Fruit fly (Drosophila melanogaster): ENCODE measurements around the gene Muc26B.

The Muc26B gene

DNA sequence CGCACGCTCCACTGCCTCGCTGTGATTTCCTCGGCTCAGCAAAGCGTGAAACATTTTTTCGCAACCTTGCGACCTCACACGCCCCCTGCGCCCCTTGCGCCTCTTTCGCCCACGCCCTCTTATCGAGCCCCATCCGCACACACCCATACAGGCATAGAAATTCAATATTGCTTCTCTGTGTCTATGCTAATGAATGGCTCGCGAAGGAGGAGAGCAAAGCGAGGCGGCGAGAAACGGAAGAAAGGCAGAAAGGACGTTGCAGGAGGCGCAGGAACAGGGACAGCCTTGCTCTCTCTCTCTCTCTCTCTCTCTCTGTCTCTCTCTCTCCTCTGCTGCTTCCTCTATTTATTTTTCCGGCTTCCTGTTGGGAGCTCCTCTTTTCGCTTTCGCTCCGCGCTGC lies 34.6 kb downstream of the Muc26B start:
- TF ChIP-seq CG14655 (GFP tag; optimal IDR thresholded peaks at IDR 0.05): no peak
- no peak for TF ChIP-seq D1 (tag; optimal IDR thresholded peaks at IDR 0.05)
- no peak for TF ChIP-seq EcR (GFP tag; optimal IDR thresholded peaks at IDR 0.05)
- TF ChIP-seq Pif1A (GFP tag; optimal IDR thresholded peaks at IDR 0.05): no peak
- no peak for TF ChIP-seq CG13204 (GFP tag; optimal IDR thresholded peaks at IDR 0.05)
- TF ChIP-seq CG32121 (GFP tag; IDR thresholded peaks at IDR 0.05): no peak
- TF ChIP-seq CG17806 (tag; optimal IDR thresholded peaks at IDR 0.05): no peak
- TF ChIP-seq CG4496 (GFP tag; IDR thresholded peaks at IDR 0.05): no peak
- no peak for TF ChIP-seq Snoo (tag; optimal IDR thresholded peaks at IDR 0.05)
- TF ChIP-seq CG8159 (tag; optimal IDR thresholded peaks at IDR 0.05): no peak
- no peak for TF ChIP-seq CG8301 (tag; optimal IDR thresholded peaks at IDR 0.05)
- TF ChIP-seq CG12605 (GFP tag; IDR thresholded peaks at IDR 0.05): no peak
- no peak for TF ChIP-seq CG10348 (GFP tag; IDR thresholded peaks at IDR 0.05)
- TF ChIP-seq CG34367 (tag; optimal IDR thresholded peaks at IDR 0.05): no peak

DNA sequence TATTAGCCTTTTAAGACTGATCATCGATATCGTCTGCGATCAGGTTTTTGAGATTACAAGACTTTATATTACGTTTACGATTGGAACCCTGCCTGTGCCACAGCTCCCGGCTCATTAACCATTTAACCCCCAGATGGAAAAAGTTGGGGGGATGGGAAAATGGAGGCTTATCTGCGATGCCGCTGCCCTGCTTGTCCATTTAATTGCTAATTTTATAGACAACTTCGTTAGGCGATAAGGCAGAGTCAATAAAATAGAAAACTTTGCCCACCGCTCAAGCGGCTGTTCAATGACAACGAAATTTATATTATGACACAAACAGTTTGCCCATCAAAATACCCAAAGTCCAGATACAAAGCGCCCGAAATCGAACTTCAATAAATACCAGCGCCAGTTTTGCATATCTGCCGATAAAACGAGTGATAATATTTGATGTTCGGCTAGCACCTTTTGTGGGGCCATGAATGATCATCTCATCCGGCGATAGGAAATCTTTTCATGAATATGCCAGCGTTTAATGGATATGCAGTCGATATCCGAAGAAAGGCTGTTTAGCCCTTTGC lies 41.3 kb downstream of the Muc26B start:
- TF ChIP-seq D1 (tag; optimal IDR thresholded peaks at IDR 0.05): no peak
- no peak for TF ChIP-seq rn (GFP tag; IDR thresholded peaks at IDR 0.05)
- TF ChIP-seq CG14655 (GFP tag; optimal IDR thresholded peaks at IDR 0.05): no peak
- TF ChIP-seq CG17806 (tag; optimal IDR thresholded peaks at IDR 0.05): no peak

DNA sequence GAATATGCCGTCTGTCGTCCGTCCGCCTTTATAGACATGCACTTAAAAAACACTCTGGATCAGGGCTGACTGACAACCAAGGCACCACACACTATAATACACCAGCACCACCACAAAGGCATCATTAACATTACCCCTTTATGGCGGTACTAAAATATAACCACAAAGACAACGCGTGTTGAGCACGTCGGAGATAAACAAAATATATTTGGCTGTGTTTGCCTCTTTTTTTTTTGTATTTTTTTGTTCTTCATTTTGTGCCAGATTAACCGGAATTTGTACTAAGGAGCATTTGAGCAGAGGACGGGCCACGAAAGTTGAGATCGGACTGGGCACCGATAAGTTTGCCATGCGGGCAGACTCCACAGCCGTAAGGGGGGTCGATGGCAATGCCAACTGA lies 42.3 kb downstream of the Muc26B start:
- TF ChIP-seq Pif1A (GFP tag; optimal IDR thresholded peaks at IDR 0.05): no peak
- no peak for TF ChIP-seq CG4496 (GFP tag; IDR thresholded peaks at IDR 0.05)

DNA sequence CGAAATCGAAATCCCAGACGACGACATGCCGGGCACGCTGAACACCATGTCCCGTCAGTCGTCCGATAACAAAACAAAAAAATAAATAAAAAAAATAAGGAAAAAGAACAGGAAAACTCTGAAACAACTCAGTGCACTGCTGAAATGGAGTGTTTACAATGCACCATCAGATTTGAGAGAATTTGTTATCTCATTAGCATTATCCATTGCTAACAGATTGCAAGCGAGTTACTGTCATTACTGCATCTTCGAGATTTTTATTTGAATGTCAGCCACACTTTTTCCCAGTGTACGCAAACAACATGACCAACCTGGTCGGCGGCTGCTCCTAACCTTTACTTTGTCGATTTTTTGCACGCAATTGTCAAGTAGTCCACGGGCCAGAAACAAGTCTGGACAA lies 46.0 kb downstream of the Muc26B start:
- TF ChIP-seq Pif1B (GFP tag; optimal IDR thresholded peaks at IDR 0.05) (peak; percentile 59), CG15710 (tag; optimal IDR thresholded peaks at IDR 0.05) (peak; percentile 59), CG8301 (tag; optimal IDR thresholded peaks at IDR 0.05) (peak; percentile 80), Snoo (tag; optimal IDR thresholded peaks at IDR 0.05) (no peak), CG9948 (tag; optimal IDR thresholded peaks at IDR 0.05) (peak; percentile 72), rn (GFP tag; IDR thresholded peaks at IDR 0.05) (peak; percentile 68), Ets98B (GFP tag; IDR thresholded peaks at IDR 0.05) (peak; percentile 75), gl (tag; optimal IDR thresholded peaks at IDR 0.05) (peak; percentile 60), CG34367 (tag; optimal IDR thresholded peaks at IDR 0.05) (peak; percentile 79), CG17806 (tag; optimal IDR thresholded peaks at IDR 0.05) (peak; percentile 79), CG13204 (GFP tag; optimal IDR thresholded peaks at IDR 0.05) (peak; percentile 13), CG10348 (GFP tag; IDR thresholded peaks at IDR 0.05) (0 out of 2 replicates have a peak, but pooled peaks have one; percentile 24), CG12605 (GFP tag; IDR thresholded peaks at IDR 0.05) (peak; percentile 69), CG14655 (GFP tag; optimal IDR thresholded peaks at IDR 0.05) (peak; percentile 87), CG8159 (tag; optimal IDR thresholded peaks at IDR 0.05) (peak; percentile 79), CG4496 (GFP tag; IDR thresholded peaks at IDR 0.05) (peak; percentile 83), D1 (tag; optimal IDR thresholded peaks at IDR 0.05) (no peak), EcR (GFP tag; optimal IDR thresholded peaks at IDR 0.05) (no peak), fd96Ca (GFP tag; IDR thresholded peaks at IDR 0.05) (peak; percentile 84), Pif1A (GFP tag; optimal IDR thresholded peaks at IDR 0.05) (peak; percentile 71), CG32121 (GFP tag; IDR thresholded peaks at IDR 0.05) (peak; percentile 61; the same call in 1 of the 2 replicates)

DNA sequence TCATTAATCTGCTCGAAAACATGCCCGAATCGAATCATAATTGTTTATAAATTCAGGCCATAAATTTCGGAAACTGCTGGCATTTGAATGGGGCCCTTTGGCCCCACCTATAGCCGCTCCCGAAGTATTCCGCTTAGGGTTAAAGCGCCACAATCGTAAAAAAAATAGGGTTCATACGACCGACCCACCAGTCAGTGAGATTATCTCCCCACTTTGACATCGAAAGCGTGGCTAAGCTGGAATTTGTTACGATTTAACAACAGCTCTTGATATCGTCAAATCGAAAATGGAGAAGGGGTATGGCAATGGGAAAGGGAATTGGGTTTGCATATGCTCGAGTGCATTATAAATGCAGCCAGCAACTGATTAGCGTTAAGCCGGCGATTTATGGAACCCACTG lies 47.1 kb downstream of the Muc26B start:
- no peak for TF ChIP-seq CG34367 (tag; optimal IDR thresholded peaks at IDR 0.05)
- no peak for TF ChIP-seq rn (GFP tag; IDR thresholded peaks at IDR 0.05)

DNA sequence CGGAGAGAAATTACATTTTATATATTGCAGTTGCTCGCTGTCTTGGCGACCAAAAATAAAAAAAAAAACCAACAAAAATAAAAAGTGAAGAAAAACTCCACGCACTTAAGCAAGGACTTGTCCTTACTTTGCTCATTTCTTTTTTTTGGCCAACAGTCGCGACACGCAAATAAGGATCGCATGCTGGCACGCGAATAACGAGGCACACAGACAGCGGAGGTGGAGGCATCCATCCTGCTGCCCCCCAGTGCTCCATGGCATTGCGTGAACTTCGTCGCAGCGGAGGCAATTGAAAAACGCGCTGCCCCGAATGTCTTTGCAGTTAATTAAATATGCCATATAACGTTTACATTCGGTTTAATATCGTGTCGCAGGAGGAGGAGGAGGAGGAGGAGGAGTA lies 47.8 kb downstream of the Muc26B start:
- TF ChIP-seq CG9948 (tag; optimal IDR thresholded peaks at IDR 0.05) (no peak), Pif1A (GFP tag; optimal IDR thresholded peaks at IDR 0.05) (no peak), CG15710 (tag; optimal IDR thresholded peaks at IDR 0.05) (no peak), fd96Ca (GFP tag; IDR thresholded peaks at IDR 0.05) (no peak), D1 (tag; optimal IDR thresholded peaks at IDR 0.05) (no peak), CG8301 (tag; optimal IDR thresholded peaks at IDR 0.05) (no peak), CG14655 (GFP tag; optimal IDR thresholded peaks at IDR 0.05) (no peak), CG4496 (GFP tag; IDR thresholded peaks at IDR 0.05) (no peak), CG10348 (GFP tag; IDR thresholded peaks at IDR 0.05) (no peak), rn (GFP tag; IDR thresholded peaks at IDR 0.05) (no peak), CG8159 (tag; optimal IDR thresholded peaks at IDR 0.05) (no peak), Ets98B (GFP tag; IDR thresholded peaks at IDR 0.05) (no peak)

DNA sequence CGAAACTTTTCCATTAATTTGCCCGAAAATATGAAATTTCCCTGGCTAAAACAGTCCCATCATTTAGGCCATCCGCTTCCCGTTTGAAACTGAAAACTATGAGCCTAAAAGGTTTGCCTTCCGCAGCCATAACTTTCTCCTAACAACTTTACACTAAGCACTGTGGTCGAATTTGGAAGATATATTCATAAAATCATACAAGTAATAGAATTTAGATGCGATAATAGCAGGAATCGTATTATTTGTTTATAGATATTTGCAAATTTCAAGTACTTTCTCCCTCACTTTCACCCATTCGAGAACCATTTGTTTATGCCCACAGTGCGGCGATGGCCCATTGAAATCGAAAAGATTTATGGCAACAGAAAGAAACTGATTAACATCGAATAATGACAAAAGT lies 49.7 kb downstream of the Muc26B start:
- TF ChIP-seq CG9948 (tag; optimal IDR thresholded peaks at IDR 0.05): no peak
- no peak for TF ChIP-seq rn (GFP tag; IDR thresholded peaks at IDR 0.05)
- no peak for TF ChIP-seq CG14655 (GFP tag; optimal IDR thresholded peaks at IDR 0.05)
- TF ChIP-seq CG34367 (tag; optimal IDR thresholded peaks at IDR 0.05): no peak
- no peak for TF ChIP-seq Pif1A (GFP tag; optimal IDR thresholded peaks at IDR 0.05)
- no peak for TF ChIP-seq Ets98B (GFP tag; IDR thresholded peaks at IDR 0.05)
- TF ChIP-seq fd96Ca (GFP tag; IDR thresholded peaks at IDR 0.05): no peak
